Worm (Caenorhabditis elegans): ENCODE results near the gene glr-2.

ce11 chrIII:7111793-7112192 lies 33.0 kb downstream of the glr-2 start, which contains the start of gene B0280.7:
- TF ChIP-seq klf-2 (GFP tag; conservative IDR thresholded peaks at IDR 0.05) (no peak), cog-1 (tag; optimal IDR thresholded peaks at IDR 0.05) (no peak), tab-1 (GFP tag; IDR thresholded peaks at IDR 0.05) (no peak)
